Worm (Caenorhabditis elegans) whole organism, L2 larva: ENCODE results near the gene F20D6.10.

Experiments
- C34F6.9 ChIP-seq: fragments of 150-350 bp; optimal IDR thresholded peaks from 2 replicates; lab custom pipeline; 2014; ENCODE audit warnings: missing biosample characterization, missing genetic modification characterization
- F13H6.1 ChIP-seq: sonication (generic microtip); optimal IDR thresholded peaks from 2 replicates; lab custom pipeline; 2016; ENCODE audit warnings: missing genetic modification characterization, missing compliant biosample characterization
- blmp-1 ChIP-seq: sonication (generic microtip); optimal IDR thresholded peaks from 2 replicates; lab custom pipeline; 2017; ENCODE audit warnings: missing genetic modification characterization, mild to moderate bottlenecking, missing compliant biosample characterization, antibody characterized with exemption, moderate library complexity; ENCODE audit not compliant: insufficient read depth
- egl-27 ChIP-seq: sonication (generic microtip); optimal IDR thresholded peaks from 3 replicates; lab custom pipeline; 2017; ENCODE audit warnings: missing biosample characterization, missing genetic modification reagents, missing genetic modification characterization
- elt-1 ChIP-seq: fragments of 150-350 bp; optimal IDR thresholded peaks from 2 replicates; lab custom pipeline; 2014; ENCODE audit warnings: missing biosample characterization, missing genetic modification characterization
- elt-3 ChIP-seq: sonication (generic microtip); optimal IDR thresholded peaks from 2 replicates; lab custom pipeline; 2017; ENCODE audit warnings: missing biosample characterization, missing genetic modification characterization
- fos-1 ChIP-seq: fragments of 150-350 bp; optimal IDR thresholded peaks from 2 replicates; lab custom pipeline; 2014; ENCODE audit warnings: missing biosample characterization, missing genetic modification characterization
- lsy-2 ChIP-seq, 2 experiments: fragments of 150-350 bp in 1 of 2; sonication (generic microtip) in 1 of 2; optimal IDR thresholded peaks; 2 replicates each; lab custom pipeline; 2014 to 2017; ENCODE audit warnings: missing biosample characterization in 2 of 2, missing genetic modification characterization in 2 of 2
- nhr-129 ChIP-seq: fragments of 150-350 bp; optimal IDR thresholded peaks from 2 replicates; lab custom pipeline; 2014; ENCODE audit warnings: missing biosample characterization, missing genetic modification characterization
- nhr-23 ChIP-seq: fragments of 150-350 bp; optimal IDR thresholded peaks from 2 replicates; lab custom pipeline; 2014; ENCODE audit warnings: missing biosample characterization, missing genetic modification reagents, missing genetic modification characterization
- nhr-6 ChIP-seq: fragments of 150-350 bp; optimal IDR thresholded peaks from 2 replicates; lab custom pipeline; 2014; ENCODE audit warnings: missing biosample characterization, missing genetic modification characterization
- snpc-4 ChIP-seq: fragments of 150-350 bp; optimal IDR thresholded peaks from 2 replicates; lab custom pipeline; 2014; ENCODE audit warnings: missing biosample characterization, missing genetic modification characterization
- unc-39 ChIP-seq: fragments of 150-350 bp; optimal IDR thresholded peaks from 2 replicates; lab custom pipeline; 2014; ENCODE audit warnings: missing biosample characterization, missing genetic modification characterization
- ztf-1 ChIP-seq: fragments of 200-800 bp; sonication (Bioruptor generic); conservative IDR thresholded peaks from 2 replicates; pipeline ENCODE4 v1.3.6; 2022; ENCODE audit warnings: missing genetic modification characterization, missing compliant biosample characterization

F20D6.10 gene

DNA sequence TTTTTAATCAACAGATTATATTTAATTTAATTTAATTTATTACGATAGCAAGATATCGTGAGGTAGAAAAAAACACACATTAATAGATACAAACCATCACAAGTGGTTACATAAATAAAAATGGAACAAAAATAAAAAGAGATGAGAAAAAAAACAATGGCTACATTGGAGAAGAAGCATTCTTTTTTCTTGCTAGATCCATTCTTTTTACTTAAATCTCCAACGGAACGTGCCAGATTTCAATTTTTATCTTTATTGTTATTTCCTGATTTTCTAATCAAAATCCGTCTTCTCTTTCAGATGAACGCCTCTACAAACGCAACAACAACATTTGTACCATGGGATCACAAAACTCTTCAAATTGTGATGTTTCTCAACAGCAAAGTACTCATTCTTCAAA is 52.1 kb downstream of the F20D6.10 start, which contains the start of gene D1014.2:
Gene D1014.2 (plus strand): TSS at position 301 of the 400 bp plus-strand sequence.
- TF ChIP-seq nhr-6 (tag; lab: Kevin White, UChicago) (no peak), C34F6.9 (tag; lab: Kevin White, UChicago) (no peak), ztf-1 (no peak), F13H6.1 (tag; lab: Kevin White, UChicago) (no peak), unc-39 (no peak), fos-1 (tag; lab: Kevin White, UChicago) (no peak), elt-3 (tag; lab: Kevin White, UChicago) (no peak), elt-1 (tag; lab: Kevin White, UChicago) (no peak), nhr-23 (tag; lab: Kevin White, UChicago) (no peak), lsy-2 (tag; optimal IDR thresholded peaks at IDR 0.05; lab: Kevin White, UChicago) (no peak), blmp-1 (tag; lab: Kevin White, UChicago) (no peak), egl-27 (tag; lab: Kevin White, UChicago) (no peak), snpc-4 (tag; lab: Kevin White, UChicago) (no peak), nhr-129 (tag; lab: Kevin White, UChicago) (no peak)
